Worm (Caenorhabditis elegans): ENCODE measurements around the gene trxr-2.

Gene trxr-2

DNA sequence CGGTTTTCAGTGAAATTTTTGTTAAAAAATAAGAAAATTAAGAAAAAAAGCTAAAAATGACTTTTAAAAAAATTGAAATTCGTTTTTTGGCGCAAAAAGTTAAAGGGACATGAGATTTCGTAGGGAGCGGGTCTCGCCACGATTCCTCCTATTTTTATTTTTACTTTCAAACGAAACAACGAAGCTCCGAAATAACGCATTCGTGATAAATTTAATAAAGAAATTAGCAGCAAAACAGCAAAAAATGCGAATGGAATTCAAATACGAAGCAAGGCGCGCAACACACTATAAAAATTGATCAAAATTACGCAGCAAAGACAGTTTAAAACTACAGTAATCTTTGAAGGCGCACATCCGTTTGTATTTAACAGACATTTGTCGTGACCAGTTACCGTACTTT lies 13.8 kb upstream of the trxr-2 start (continued):
- TF ChIP-seq blmp-1 (tag; optimal IDR thresholded peaks at IDR 0.05; ENCODE audit: insufficient read depth), result no peak
- TF ChIP-seq nhr-77 (tag; optimal IDR thresholded peaks at IDR 0.05), result no peak
- peak; percentile 39 for TF ChIP-seq nhr-129 (tag; optimal IDR thresholded peaks at IDR 0.05)
- no peak for TF ChIP-seq unc-62 (GFP tag; optimal IDR thresholded peaks at IDR 0.05)
- no peak for TF ChIP-seq ztf-1 (GFP tag; conservative IDR thresholded peaks at IDR 0.05)
- no peak for TF ChIP-seq dmd-4 (tag; optimal IDR thresholded peaks at IDR 0.05)
- TF ChIP-seq ceh-16 (tag; optimal IDR thresholded peaks at IDR 0.05), result no peak
- peak; percentile 64 for TF ChIP-seq C34F6.9 (tag; optimal IDR thresholded peaks at IDR 0.05)
- no peak for TF ChIP-seq zag-1 (tag; optimal IDR thresholded peaks at IDR 0.05)
- no peak for TF ChIP-seq R02D3.7 (tag; optimal IDR thresholded peaks at IDR 0.05)
- no peak for TF ChIP-seq mdl-1 (tag; optimal IDR thresholded peaks at IDR 0.05)
- TF ChIP-seq lin-11 (tag; optimal IDR thresholded peaks at IDR 0.05), result no peak
- TF ChIP-seq nhr-21 (tag; optimal IDR thresholded peaks at IDR 0.05), result no peak
- TF ChIP-seq sma-9 (GFP tag; optimal IDR thresholded peaks at IDR 0.05), result no peak
- TF ChIP-seq sma-9 (tag; optimal IDR thresholded peaks at IDR 0.05), result no peak
- TF ChIP-seq gmeb-1 (tag; optimal IDR thresholded peaks at IDR 0.05), result peak; percentile 66
- no peak for TF ChIP-seq Y55F3AM.14 (GFP tag; optimal IDR thresholded peaks at IDR 0.05)
- TF ChIP-seq lsy-2 (tag; optimal IDR thresholded peaks at IDR 0.05), result peak; percentile 26 to 84
- TF ChIP-seq nhr-23 (tag; optimal IDR thresholded peaks at IDR 0.05), result no peak
- TF ChIP-seq ZK546.5 (tag; optimal IDR thresholded peaks at IDR 0.05), result no peak

DNA sequence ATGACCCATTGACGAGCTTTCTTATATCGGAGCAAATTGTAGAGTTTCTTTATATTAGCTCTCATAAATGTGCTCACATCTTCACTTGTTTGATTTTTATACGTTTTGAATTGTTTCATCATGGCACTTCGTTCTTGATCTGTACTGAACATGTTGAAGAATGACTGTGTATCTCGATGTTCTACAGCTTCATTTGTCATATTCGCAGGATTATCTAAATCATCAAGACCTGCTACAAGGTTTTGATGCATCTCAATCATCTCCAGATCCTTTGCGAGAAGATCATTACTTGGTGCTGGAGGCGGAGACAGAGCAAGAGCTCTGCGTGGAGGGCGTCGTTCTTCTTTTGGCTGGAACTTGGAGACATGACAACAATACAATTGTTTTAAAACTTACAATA lies 10.3 kb upstream of the trxr-2 start:
- TF ChIP-seq egl-27 (tag; optimal IDR thresholded peaks at IDR 0.05), result no peak
- no peak for TF ChIP-seq dmd-4 (tag; optimal IDR thresholded peaks at IDR 0.05)
- TF ChIP-seq elt-1 (tag; optimal IDR thresholded peaks at IDR 0.05), result no peak
- no peak for TF ChIP-seq nhr-77 (tag; optimal IDR thresholded peaks at IDR 0.05)
- TF ChIP-seq lin-39 (tag; optimal IDR thresholded peaks at IDR 0.05), result no peak
- TF ChIP-seq ztf-4 (tag; optimal IDR thresholded peaks at IDR 0.05), result no peak
- TF ChIP-seq gmeb-1 (tag; optimal IDR thresholded peaks at IDR 0.05), result no peak
- TF ChIP-seq ZK546.5 (tag; optimal IDR thresholded peaks at IDR 0.05), result no peak
- TF ChIP-seq F13H6.1 (tag; optimal IDR thresholded peaks at IDR 0.05), result no peak
- TF ChIP-seq lsy-2 (tag; optimal IDR thresholded peaks at IDR 0.05), result no peak
- no peak for TF ChIP-seq nhr-129 (tag; optimal IDR thresholded peaks at IDR 0.05)
- no peak for TF ChIP-seq nhr-21 (tag; optimal IDR thresholded peaks at IDR 0.05)
- TF ChIP-seq unc-62 (GFP tag; optimal IDR thresholded peaks at IDR 0.05), result no peak
- no peak for TF ChIP-seq unc-39 (tag; optimal IDR thresholded peaks at IDR 0.05)
- TF ChIP-seq mab-5 (tag; optimal IDR thresholded peaks at IDR 0.05), result no peak
- no peak for TF ChIP-seq nhr-12 (tag; optimal IDR thresholded peaks at IDR 0.05)
- TF ChIP-seq blmp-1 (tag; optimal IDR thresholded peaks at IDR 0.05; ENCODE audit: insufficient read depth), result no peak

DNA sequence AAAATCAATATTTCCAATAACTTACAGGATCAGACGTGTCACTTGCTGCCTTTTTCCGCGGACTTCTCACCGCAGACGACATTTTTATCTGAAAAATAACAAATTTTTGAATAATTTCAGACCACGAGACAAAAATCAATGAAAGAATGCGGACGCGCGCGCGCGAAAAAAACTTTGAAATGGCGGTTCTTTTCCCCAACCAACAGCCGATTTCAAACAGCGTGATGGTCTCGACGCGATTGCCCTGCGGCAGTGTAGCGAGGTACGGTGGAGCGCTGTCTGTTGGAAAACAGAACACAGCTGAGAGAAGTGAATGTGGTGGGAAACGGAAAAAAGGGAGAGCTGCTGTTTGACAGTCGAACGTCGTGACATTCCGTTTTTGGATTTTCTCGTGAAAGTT lies 9.5 kb upstream of the trxr-2 start, which contains the start of gene lin-9:
lin-9 (minus strand) TSS at position 88 of the 400 bp plus-strand sequence.
- peak; percentile 95 for TF ChIP-seq nhr-21 (tag; optimal IDR thresholded peaks at IDR 0.05)
- TF ChIP-seq aly-2 (tag; optimal IDR thresholded peaks at IDR 0.05), result peak; percentile 11
- peak; percentile 95 for TF ChIP-seq sma-3 (GFP tag; optimal IDR thresholded peaks at IDR 0.05)
- peak; percentile 72 for TF ChIP-seq ZK546.5 (tag; optimal IDR thresholded peaks at IDR 0.05)
- peak; percentile 8 for TF ChIP-seq unc-62 (GFP tag; optimal IDR thresholded peaks at IDR 0.05)
- peak; percentile 87 for TF ChIP-seq nhr-129 (tag; optimal IDR thresholded peaks at IDR 0.05)
- peak; percentile 25 for TF ChIP-seq ztf-11 (tag; optimal IDR thresholded peaks at IDR 0.05)
- peak; percentile 74 for TF ChIP-seq R02D3.7 (tag; optimal IDR thresholded peaks at IDR 0.05)
- no peak for TF ChIP-seq elt-1 (tag; optimal IDR thresholded peaks at IDR 0.05)
- peak; percentile 68 for TF ChIP-seq ama-1 (optimal IDR thresholded peaks at IDR 0.05)
- peak; percentile 81 for TF ChIP-seq nhr-6 (tag; optimal IDR thresholded peaks at IDR 0.05)
- peak; percentile 57 to 83 for TF ChIP-seq mdl-1 (tag; optimal IDR thresholded peaks at IDR 0.05)
- TF ChIP-seq mbf-1 (tag; optimal IDR thresholded peaks at IDR 0.05), result no peak
- peak; percentile 73 for TF ChIP-seq ceh-16 (tag; optimal IDR thresholded peaks at IDR 0.05)
- TF ChIP-seq unc-55 (GFP tag; optimal IDR thresholded peaks at IDR 0.05), result peak; percentile 98
- peak; percentile 86 for TF ChIP-seq egl-27 (tag; optimal IDR thresholded peaks at IDR 0.05)
- TF ChIP-seq blmp-1 (tag; optimal IDR thresholded peaks at IDR 0.05; ENCODE audit: insufficient read depth), result peak; percentile 81
- TF ChIP-seq ztf-4 (tag; optimal IDR thresholded peaks at IDR 0.05), result peak; percentile 94
- TF ChIP-seq lin-11 (tag; optimal IDR thresholded peaks at IDR 0.05), result peak; percentile 92
- no peak for TF ChIP-seq elt-3 (tag; optimal IDR thresholded peaks at IDR 0.05)
- TF ChIP-seq ceh-82 (tag; optimal IDR thresholded peaks at IDR 0.05), result peak; percentile 78
- TF ChIP-seq Y55F3AM.14 (GFP tag; optimal IDR thresholded peaks at IDR 0.05), result peak; percentile 89
- TF ChIP-seq mab-5 (tag; optimal IDR thresholded peaks at IDR 0.05), result peak; percentile 96
- TF ChIP-seq gmeb-1 (tag; optimal IDR thresholded peaks at IDR 0.05), result peak; percentile 97
- TF ChIP-seq nhr-11 (tag; optimal IDR thresholded peaks at IDR 0.05), result no peak
- peak; percentile 97 for TF ChIP-seq nhr-25 (tag; optimal IDR thresholded peaks at IDR 0.05)
- peak; percentile 85 for TF ChIP-seq snpc-4 (tag; optimal IDR thresholded peaks at IDR 0.05)
- peak; percentile 97 for TF ChIP-seq lin-13 (GFP tag; optimal IDR thresholded peaks at IDR 0.05)
- TF ChIP-seq nhr-237 (tag; optimal IDR thresholded peaks at IDR 0.05), result peak; percentile 55
- peak; percentile 47 for TF ChIP-seq nhr-12 (tag; optimal IDR thresholded peaks at IDR 0.05)
- peak; percentile 97 for TF ChIP-seq sma-9 (GFP tag; optimal IDR thresholded peaks at IDR 0.05)
- TF ChIP-seq sma-9 (tag; optimal IDR thresholded peaks at IDR 0.05), result no peak
- peak; percentile 83 for TF ChIP-seq zag-1 (tag; optimal IDR thresholded peaks at IDR 0.05)
- peak; percentile 96 for TF ChIP-seq F13H6.1 (tag; optimal IDR thresholded peaks at IDR 0.05)
- no peak for TF ChIP-seq ztf-1 (GFP tag; conservative IDR thresholded peaks at IDR 0.05)
- peak; percentile 90 for TF ChIP-seq fos-1 (tag; optimal IDR thresholded peaks at IDR 0.05)
- TF ChIP-seq lin-39 (tag; optimal IDR thresholded peaks at IDR 0.05), result peak; percentile 26
- peak; percentile 97 for TF ChIP-seq C34F6.9 (tag; optimal IDR thresholded peaks at IDR 0.05)
- peak; percentile 54 for TF ChIP-seq nhr-77 (tag; optimal IDR thresholded peaks at IDR 0.05)
- TF ChIP-seq nhr-10 (tag; optimal IDR thresholded peaks at IDR 0.05), result peak; percentile 80
- peak; percentile 91 for TF ChIP-seq sem-4 (tag; optimal IDR thresholded peaks at IDR 0.05)
- no peak for TF ChIP-seq unc-39 (tag; optimal IDR thresholded peaks at IDR 0.05)
- no peak for TF ChIP-seq dmd-4 (tag; optimal IDR thresholded peaks at IDR 0.05)
